Worm (Caenorhabditis elegans) whole organism, L4 larva: ENCODE measurements around the gene str-156.

ENCODE experiments used
- F10B5.3 ChIP-seq: sonication (generic microtip); optimal IDR thresholded peaks from 2 replicates; lab custom pipeline; 2016; ENCODE audit warnings: mild to moderate bottlenecking, missing genetic modification characterization, missing compliant biosample characterization
- F26F4.8 ChIP-seq: fragments of 200-800 bp; sonication (Bioruptor generic); conservative IDR thresholded peaks from 2 replicates; pipeline ENCODE4 v1.3.6; 2022; ENCODE audit warnings: missing genetic modification characterization, missing compliant biosample characterization
- T20F7.1 ChIP-seq: fragments of 200-800 bp; sonication (Bioruptor generic); optimal IDR thresholded peaks from 2 replicates; lab custom pipeline; 2018; ENCODE audit warnings: mild to moderate bottlenecking, missing genetic modification characterization, missing compliant biosample characterization
- Y105C5A.15 ChIP-seq: fragments of 200-800 bp; sonication (Bioruptor generic); IDR thresholded peaks from 2 replicates; pipeline ENCODE4 v1.3.6; 2022; ENCODE audit warnings: missing genetic modification characterization, missing compliant biosample characterization
- Y75B8A.6 ChIP-seq: fragments of 200-800 bp; sonication (Bioruptor generic); IDR thresholded peaks from 2 replicates; pipeline ENCODE4 v1.3.6; 2022; ENCODE audit warnings: missing genetic modification reagents, missing genetic modification characterization, missing compliant biosample characterization
- ZK337.2 ChIP-seq: fragments of 200-800 bp; sonication (Bioruptor generic); IDR thresholded peaks from 2 replicates; pipeline ENCODE4 v1.3.6; 2022; ENCODE audit warnings: missing genetic modification reagents, missing genetic modification characterization, missing compliant biosample characterization
- attf-4 ChIP-seq: sonication (generic microtip); optimal IDR thresholded peaks from 3 replicates; lab custom pipeline; 2017; ENCODE audit warnings: missing biosample characterization, missing genetic modification characterization
- ceh-28 ChIP-seq: fragments of 150-350 bp; optimal IDR thresholded peaks from 2 replicates; lab custom pipeline; 2014; ENCODE audit warnings: missing biosample characterization, missing genetic modification reagents, missing genetic modification characterization
- ceh-32 ChIP-seq: sonication (generic microtip); optimal IDR thresholded peaks from 2 replicates; lab custom pipeline; 2016; ENCODE audit warnings: mild to moderate bottlenecking, missing genetic modification characterization, missing compliant biosample characterization; ENCODE audit not compliant: poor library complexity
- ceh-62 ChIP-seq: sonication (generic microtip); optimal IDR thresholded peaks from 2 replicates; lab custom pipeline; 2017; ENCODE audit warnings: missing biosample characterization, missing genetic modification characterization
- ces-1 ChIP-seq: fragments of 150-350 bp; sonication (generic microtip); optimal IDR thresholded peaks from 4 replicates; lab custom pipeline; 2014; ENCODE audit warnings: missing biosample characterization, missing genetic modification reagents, missing genetic modification characterization
- ctbp-1 ChIP-seq: fragments of 200-800 bp; sonication (Bioruptor generic); IDR thresholded peaks from 2 replicates; pipeline ENCODE4 v1.3.6; 2022; ENCODE audit warnings: missing genetic modification reagents, missing genetic modification characterization, missing compliant biosample characterization
- daf-12 ChIP-seq: fragments of 150-350 bp; optimal IDR thresholded peaks from 2 replicates; lab custom pipeline; 2014; ENCODE audit warnings: missing biosample characterization, missing genetic modification reagents, missing genetic modification characterization
- daf-16 ChIP-seq, 3 experiments: sonication (generic microtip); optimal IDR thresholded peaks; 2 replicates each; lab custom pipeline; 2016 to 2017; ENCODE audit warnings: missing genetic modification characterization in 3 of 3, missing genetic modification reagents in 3 of 3, mild to moderate bottlenecking in 2 of 3, missing compliant biosample characterization in 2 of 3, missing biosample characterization in 1 of 3, moderate library complexity in 1 of 3
- fkh-10 ChIP-seq: fragments of 150-350 bp; optimal IDR thresholded peaks from 2 replicates; lab custom pipeline; 2014; ENCODE audit warnings: missing biosample characterization, missing genetic modification reagents, missing genetic modification characterization
- lin-13 ChIP-seq: fragments of 150-350 bp; optimal IDR thresholded peaks from 2 replicates; lab custom pipeline; 2014; ENCODE audit warnings: missing biosample characterization, missing genetic modification reagents, missing genetic modification characterization
- lin-29 ChIP-seq: fragments of 200-800 bp; sonication (Bioruptor generic); IDR thresholded peaks from 2 replicates; pipeline ENCODE4 v1.3.6; 2022; ENCODE audit warnings: missing genetic modification reagents, missing genetic modification characterization, missing compliant biosample characterization
- lin-38 ChIP-seq: fragments of 200-800 bp; sonication (Bioruptor generic); IDR thresholded peaks from 2 replicates; pipeline ENCODE4 v1.3.6; 2022; ENCODE audit warnings: missing genetic modification reagents, missing genetic modification characterization, missing compliant biosample characterization
- lin-39 ChIP-seq: fragments of 150-350 bp; optimal IDR thresholded peaks from 2 replicates; lab custom pipeline; 2014; ENCODE audit warnings: missing biosample characterization, missing genetic modification reagents, missing genetic modification characterization
- mdl-1 ChIP-seq, 2 experiments: fragments of 150-350 bp in 1 of 2; sonication (generic microtip) in 1 of 2; optimal IDR thresholded peaks; 2 replicates each; lab custom pipeline; 2014 to 2017; ENCODE audit warnings: missing biosample characterization in 2 of 2, missing genetic modification characterization in 2 of 2
- mdt-29 ChIP-seq: fragments of 200-800 bp; sonication (Bioruptor generic); IDR thresholded peaks from 2 replicates; pipeline ENCODE4 v1.3.6; 2022; ENCODE audit warnings: missing genetic modification reagents, missing genetic modification characterization, missing compliant biosample characterization
- mep-1 ChIP-seq: fragments of 150-350 bp; sonication (generic microtip); optimal IDR thresholded peaks from 3 replicates; lab custom pipeline; 2014; ENCODE audit warnings: missing biosample characterization, missing genetic modification characterization
- mes-2 ChIP-seq: sonication (generic microtip); optimal IDR thresholded peaks from 2 replicates; lab custom pipeline; 2016; ENCODE audit warnings: missing genotype, mild to moderate bottlenecking, missing genetic modification characterization, missing compliant biosample characterization; ENCODE audit not compliant: poor library complexity, severe bottlenecking
- nhr-10 ChIP-seq: fragments of 150-350 bp; optimal IDR thresholded peaks from 2 replicates; lab custom pipeline; 2014; ENCODE audit warnings: missing biosample characterization, missing genetic modification characterization
- nhr-102 ChIP-seq: sonication (generic microtip); optimal IDR thresholded peaks from 2 replicates; lab custom pipeline; 2016; ENCODE audit warnings: mild to moderate bottlenecking, missing genetic modification characterization, moderate library complexity, missing compliant biosample characterization
- nhr-25 ChIP-seq: sonication (generic microtip); optimal IDR thresholded peaks from 2 replicates; lab custom pipeline; 2017; ENCODE audit warnings: missing genetic modification characterization, mild to moderate bottlenecking, missing compliant biosample characterization, antibody characterized with exemption, moderate library complexity, borderline replicate concordance; ENCODE audit not compliant: insufficient read depth
- nhr-41 ChIP-seq: fragments of 200-800 bp; sonication (Bioruptor generic); IDR thresholded peaks from 2 replicates; pipeline ENCODE4 v1.3.6; 2022; ENCODE audit warnings: missing genetic modification reagents, missing genetic modification characterization, missing compliant biosample characterization
- nhr-42 ChIP-seq: fragments of 200-800 bp; sonication (Bioruptor generic); IDR thresholded peaks from 2 replicates; pipeline ENCODE4 v1.3.6; 2022; ENCODE audit warnings: missing genetic modification characterization, missing compliant biosample characterization
- nhr-77 ChIP-seq: fragments of 150-350 bp; optimal IDR thresholded peaks from 2 replicates; lab custom pipeline; 2014; ENCODE audit warnings: missing biosample characterization, missing genetic modification characterization
- pha-4 ChIP-seq, 2 experiments: fragments of 150-350 bp in 1 of 2; fragments of 200-800 bp in 1 of 2; sonication (Bioruptor generic) in 1 of 2; IDR thresholded peaks in 1 of 2; optimal IDR thresholded peaks in 1 of 2; 2 replicates each; pipeline versions ENCODE4 v1.3.6 to Lab custom; 2014 to 2022; ENCODE audit warnings: missing genetic modification characterization in 2 of 2, missing genetic modification reagents in 2 of 2, missing biosample characterization in 1 of 2, missing compliant biosample characterization in 1 of 2
- sdz-12 ChIP-seq: fragments of 200-800 bp; sonication (Bioruptor generic); optimal IDR thresholded peaks from 2 replicates; lab custom pipeline; 2018; ENCODE audit warnings: mild to moderate bottlenecking, missing genetic modification characterization, missing compliant biosample characterization
- snpc-1.2 ChIP-seq: fragments of 200-800 bp; sonication (Bioruptor generic); IDR thresholded peaks from 2 replicates; pipeline ENCODE4 v1.3.6; 2022; ENCODE audit warnings: missing genetic modification reagents, missing genetic modification characterization, missing compliant biosample characterization
- snpc-4 ChIP-seq: fragments of 150-350 bp; optimal IDR thresholded peaks from 2 replicates; lab custom pipeline; 2014; ENCODE audit warnings: missing biosample characterization, missing genetic modification characterization
- spr-1 ChIP-seq: sonication (generic microtip); optimal IDR thresholded peaks from 2 replicates; lab custom pipeline; 2016; ENCODE audit warnings: mild to moderate bottlenecking, missing genetic modification characterization, missing compliant biosample characterization
- unc-130 ChIP-seq: sonication (generic microtip); optimal IDR thresholded peaks from 2 replicates; lab custom pipeline; 2016; ENCODE audit warnings: missing genetic modification reagents, missing genetic modification characterization, missing compliant biosample characterization
- unc-62 ChIP-seq, 3 experiments: fragments of 150-350 bp in 1 of 3; sonication (generic microtip); optimal IDR thresholded peaks in 2 of 3; peaks in 1 of 3; 1 replicate in 1 of 3; 2 replicates in 2 of 3; lab custom pipeline; 2014 to 2017; ENCODE audit warnings: missing biosample characterization in 3 of 3, missing genetic modification characterization in 3 of 3, missing genetic modification reagents in 3 of 3, missing genotype in 1 of 3
- zfp-3 ChIP-seq: fragments of 200-800 bp; sonication (Bioruptor generic); conservative IDR thresholded peaks from 2 replicates; pipeline ENCODE4 v1.3.6; 2022; ENCODE audit warnings: missing genetic modification reagents, missing genetic modification characterization, missing compliant biosample characterization

str-156 gene

DNA sequence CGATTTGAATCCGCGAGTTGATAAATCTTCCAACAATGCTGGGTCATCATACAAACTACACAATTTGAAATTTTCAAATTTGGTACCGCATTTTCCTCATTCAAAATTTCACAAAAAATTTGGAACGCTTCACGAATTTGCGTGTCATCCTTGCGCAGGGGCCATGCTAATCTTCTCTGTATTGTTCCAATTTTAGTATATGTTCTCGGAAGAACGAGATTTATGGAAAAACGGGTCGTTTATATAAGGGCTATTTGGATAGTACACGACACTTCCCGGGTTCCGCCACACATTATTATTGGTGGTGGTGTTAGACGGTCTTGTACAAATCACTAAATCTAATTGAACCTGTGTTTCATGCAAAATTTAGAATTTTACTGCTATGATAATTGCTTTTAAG is 27.8 kb upstream of the str-156 start:
- TF ChIP-seq mdt-29 (GFP tag; lab: Robert Waterston, UW) (no peak), snpc-1.2 (GFP tag; lab: Robert Waterston, UW) (peak; percentile 96), lin-39 (tag; lab: Kevin White, UChicago) (no peak), lin-29 (GFP tag; lab: Robert Waterston, UW) (no peak), ZK337.2 (GFP tag; lab: Robert Waterston, UW) (no peak), lin-13 (GFP tag; lab: Kevin White, UChicago) (no peak), zfp-3 (no peak), pha-4 (GFP tag; IDR thresholded peaks at IDR 0.05; lab: Robert Waterston, UW) (no peak), pha-4 (tag; optimal IDR thresholded peaks at IDR 0.05; lab: Kevin White, UChicago) (no peak), unc-62 (GFP tag; optimal IDR thresholded peaks at IDR 0.05 in 1 of 2; lab: Kevin White, UChicago) (no peak), unc-62 (tag; optimal IDR thresholded peaks at IDR 0.05; lab: Kevin White, UChicago) (no peak), spr-1 (tag; lab: Kevin White, UChicago) (no peak), ceh-32 (tag; lab: Kevin White, UChicago) (no peak), ceh-28 (no peak), sdz-12 (GFP tag; lab: Kevin White, UChicago) (no peak), mes-2 (tag; lab: Kevin White, UChicago) (no peak), nhr-25 (tag; lab: Kevin White, UChicago) (no peak), nhr-10 (tag; lab: Kevin White, UChicago) (no peak), T20F7.1 (GFP tag; lab: Kevin White, UChicago) (no peak), F26F4.8 (GFP tag; lab: Robert Waterston, UW) (peak; percentile 66; the same call in 1 of the 2 replicates)

DNA sequence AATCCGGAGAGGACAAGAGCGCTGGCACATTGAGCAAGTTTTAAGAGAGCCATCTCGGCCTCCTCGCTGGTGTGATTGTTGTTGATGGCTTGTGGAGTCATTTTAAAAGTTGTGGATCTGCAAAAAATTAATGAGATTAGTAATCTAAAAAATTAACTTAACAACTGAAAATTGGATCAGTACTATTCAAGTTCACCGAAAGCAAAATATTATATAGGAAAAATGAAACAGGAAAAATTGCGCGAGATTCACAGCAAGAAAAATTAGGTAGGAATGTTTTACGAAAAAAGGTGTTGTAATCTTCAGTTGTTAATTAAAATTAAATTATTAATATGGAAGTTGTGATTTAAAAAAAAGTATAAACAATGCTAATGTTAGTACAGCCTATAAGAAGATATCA is 25.9 kb upstream of the str-156 start, which contains the start of gene T08B6.1:
T08B6.1 (minus strand) TSS at position 101 of the 400 bp plus-strand sequence.
- no peak for TF ChIP-seq lin-38 (GFP tag; lab: Robert Waterston, UW)
- no peak for TF ChIP-seq nhr-42 (GFP tag; lab: Robert Waterston, UW)
- no peak for TF ChIP-seq pha-4 (GFP tag; IDR thresholded peaks at IDR 0.05; lab: Robert Waterston, UW)
- no peak for TF ChIP-seq pha-4 (tag; optimal IDR thresholded peaks at IDR 0.05; lab: Kevin White, UChicago)
- TF ChIP-seq fkh-10 (GFP tag; lab: Kevin White, UChicago): no peak
- TF ChIP-seq daf-12 (tag; lab: Kevin White, UChicago): no peak
- no peak for TF ChIP-seq T20F7.1 (GFP tag; lab: Kevin White, UChicago)
- no peak for TF ChIP-seq Y105C5A.15 (GFP tag; lab: Robert Waterston, UW)
- no peak for TF ChIP-seq F10B5.3 (tag; lab: Kevin White, UChicago)
- no peak for TF ChIP-seq mep-1 (tag; lab: Kevin White, UChicago)
- TF ChIP-seq, all 104 proteins: peak for 0

DNA sequence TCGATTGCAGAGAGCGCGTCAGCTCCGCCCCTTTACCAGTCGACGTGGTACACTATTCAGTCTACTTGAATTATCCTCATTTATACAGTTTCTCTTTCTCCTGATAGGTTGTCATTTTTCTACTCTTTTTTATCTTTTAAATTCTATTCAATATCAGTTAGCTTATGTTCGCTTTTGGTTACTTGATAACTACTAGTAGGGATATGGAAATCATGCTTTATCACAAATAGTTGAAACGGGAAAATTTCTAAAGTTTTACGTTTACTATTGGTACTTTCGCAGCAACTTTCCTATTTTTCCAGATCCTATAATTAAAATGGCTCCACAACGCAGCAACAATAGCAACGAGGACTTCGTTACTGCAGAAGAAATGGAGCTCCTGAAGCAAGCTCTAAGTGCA is 23.6 kb upstream of the str-156 start, which contains the start of gene sgnh-1:
sgnh-1 (plus strand) TSS at position 301 of the 400 bp plus-strand sequence.
- TF ChIP-seq lin-39 (tag; lab: Kevin White, UChicago): no peak
- TF ChIP-seq nhr-77 (tag; lab: Kevin White, UChicago): no peak
- no peak for TF ChIP-seq Y75B8A.6
- TF ChIP-seq nhr-25 (tag; lab: Kevin White, UChicago): no peak
- no peak for TF ChIP-seq nhr-41
- TF ChIP-seq ces-1: no peak
- TF ChIP-seq ceh-62 (tag; lab: Kevin White, UChicago): no peak
- no peak for TF ChIP-seq attf-4 (tag; lab: Kevin White, UChicago)
- no peak for TF ChIP-seq ctbp-1 (GFP tag; lab: Robert Waterston, UW)
- no peak for TF ChIP-seq daf-16 (GFP tag; optimal IDR thresholded peaks at IDR 0.05; lab: Kevin White, UChicago)
- no peak for TF ChIP-seq daf-16 (tag; optimal IDR thresholded peaks at IDR 0.05; lab: Kevin White, UChicago)
- TF ChIP-seq snpc-4 (tag; lab: Kevin White, UChicago): no peak
- TF ChIP-seq nhr-102: no peak
- no peak for TF ChIP-seq mdl-1 (tag; optimal IDR thresholded peaks at IDR 0.05; lab: Kevin White, UChicago)
- TF ChIP-seq unc-130 (GFP tag; lab: Kevin White, UChicago): no peak
- TF ChIP-seq T20F7.1 (GFP tag; lab: Kevin White, UChicago): no peak
